Worm (Caenorhabditis elegans) whole organism, L3 larva: Measurements from ENCODE around the gene F38B6.3.
A peak's percentile ranks its signal among the peaks of the same experiment; 100 is the strongest.

Experiments
- R02D3.7 ChIP-seq: fragments of 150-350 bp; optimal IDR thresholded peaks from 2 replicates; lab custom pipeline; 2014; ENCODE audit warnings: missing biosample characterization, missing genetic modification characterization
- aly-2 ChIP-seq: fragments of 150-350 bp; optimal IDR thresholded peaks from 2 replicates; lab custom pipeline; 2014; ENCODE audit warnings: missing biosample characterization, missing genetic modification characterization
- ama-1 ChIP-seq: fragments of 150-350 bp; optimal IDR thresholded peaks from 2 replicates; lab custom pipeline; 2018
- ceh-16 ChIP-seq: sonication (generic microtip); optimal IDR thresholded peaks from 2 replicates; lab custom pipeline; 2017; ENCODE audit warnings: missing biosample characterization, missing genetic modification characterization
- ceh-28 ChIP-seq: fragments of 150-350 bp; optimal IDR thresholded peaks from 2 replicates; lab custom pipeline; 2014; ENCODE audit warnings: missing biosample characterization, missing genetic modification reagents, missing genetic modification characterization
- ceh-82 ChIP-seq: fragments of 150-350 bp; optimal IDR thresholded peaks from 2 replicates; lab custom pipeline; 2014; ENCODE audit warnings: missing biosample characterization, missing genetic modification characterization
- daf-12 ChIP-seq: fragments of 150-350 bp; optimal IDR thresholded peaks from 2 replicates; lab custom pipeline; 2014; ENCODE audit warnings: missing biosample characterization, missing genetic modification reagents, missing genetic modification characterization
- egl-5 ChIP-seq: fragments of 150-350 bp; optimal IDR thresholded peaks from 2 replicates; lab custom pipeline; 2017; ENCODE audit warnings: missing biosample characterization, missing genetic modification reagents, missing genetic modification characterization, inconsistent platforms
- elt-1 ChIP-seq: fragments of 150-350 bp; optimal IDR thresholded peaks from 2 replicates; lab custom pipeline; 2014; ENCODE audit warnings: missing biosample characterization, missing genetic modification characterization
- elt-2 ChIP-seq: sonication (generic microtip); optimal IDR thresholded peaks from 2 replicates; lab custom pipeline; 2016; ENCODE audit warnings: missing genetic modification reagents, mild to moderate bottlenecking, missing genetic modification characterization, missing compliant biosample characterization
- elt-3 ChIP-seq, 3 experiments: fragments of 150-350 bp in 1 of 3; sonication (generic microtip) in 2 of 3; optimal IDR thresholded peaks; 2 replicates in 2 of 3; 4 replicates in 1 of 3; lab custom pipeline; 2014 to 2017; ENCODE audit warnings: missing biosample characterization in 3 of 3, missing genetic modification characterization in 3 of 3
- eor-1 ChIP-seq, 2 experiments: fragments of 150-350 bp; optimal IDR thresholded peaks; 2 replicates each; lab custom pipeline; 2014 to 2018; ENCODE audit warnings: missing biosample characterization in 2 of 2, missing genetic modification characterization in 2 of 2
- fos-1 ChIP-seq: fragments of 150-350 bp; optimal IDR thresholded peaks from 2 replicates; lab custom pipeline; 2014; ENCODE audit warnings: missing biosample characterization, missing genetic modification characterization
- lsy-12 ChIP-seq: sonication (generic microtip); optimal IDR thresholded peaks from 2 replicates; lab custom pipeline; 2016; ENCODE audit warnings: mild to moderate bottlenecking, missing genetic modification characterization, missing compliant biosample characterization
- mdl-1 ChIP-seq: fragments of 150-350 bp; optimal IDR thresholded peaks from 2 replicates; lab custom pipeline; 2014; ENCODE audit warnings: missing biosample characterization, missing genetic modification characterization
- nfya-1 ChIP-seq: sonication (generic microtip); optimal IDR thresholded peaks from 2 replicates; lab custom pipeline; 2017; ENCODE audit warnings: missing genetic modification characterization, mild to moderate bottlenecking, missing compliant biosample characterization, antibody characterized with exemption, moderate library complexity; ENCODE audit not compliant: insufficient read depth
- nhr-237 ChIP-seq: fragments of 150-350 bp; optimal IDR thresholded peaks from 2 replicates; lab custom pipeline; 2014; ENCODE audit warnings: missing biosample characterization, missing genetic modification characterization
- nhr-28 ChIP-seq: fragments of 150-350 bp; optimal IDR thresholded peaks from 2 replicates; lab custom pipeline; 2014; ENCODE audit warnings: missing biosample characterization, missing genetic modification characterization
- nhr-67 ChIP-seq: fragments of 150-350 bp; optimal IDR thresholded peaks from 2 replicates; lab custom pipeline; 2014; ENCODE audit warnings: missing biosample characterization, missing genetic modification characterization
- nhr-76 ChIP-seq: fragments of 150-350 bp; sonication (generic microtip); optimal IDR thresholded peaks from 5 replicates; lab custom pipeline; 2014; ENCODE audit warnings: missing biosample characterization, missing genetic modification characterization
- nhr-77 ChIP-seq: fragments of 150-350 bp; optimal IDR thresholded peaks from 2 replicates; lab custom pipeline; 2014; ENCODE audit warnings: missing biosample characterization, missing genetic modification characterization
- pha-4 ChIP-seq: fragments of 150-350 bp; optimal IDR thresholded peaks from 2 replicates; lab custom pipeline; 2014; ENCODE audit warnings: missing biosample characterization, missing genetic modification reagents, missing genetic modification characterization
- pqm-1 ChIP-seq: fragments of 150-350 bp; optimal IDR thresholded peaks from 2 replicates; lab custom pipeline; 2017; ENCODE audit warnings: missing biosample characterization, missing genetic modification characterization, inconsistent platforms
- sea-2 ChIP-seq: fragments of 150-350 bp; sonication (generic microtip); optimal IDR thresholded peaks from 4 replicates; lab custom pipeline; 2014; ENCODE audit warnings: missing biosample characterization, missing genetic modification reagents, missing genetic modification characterization
- skn-1 ChIP-seq: fragments of 150-350 bp; optimal IDR thresholded peaks from 2 replicates; lab custom pipeline; 2014; ENCODE audit warnings: missing biosample characterization, missing genetic modification characterization
- unc-39 ChIP-seq: sonication (generic microtip); optimal IDR thresholded peaks from 4 replicates; lab custom pipeline; 2017; ENCODE audit warnings: missing biosample characterization, missing genetic modification characterization
- unc-62 ChIP-seq: fragments of 150-350 bp; sonication (generic microtip); optimal IDR thresholded peaks from 4 replicates; lab custom pipeline; 2014; ENCODE audit warnings: missing biosample characterization, missing genetic modification reagents, missing genetic modification characterization
- zag-1 ChIP-seq: fragments of 150-350 bp; optimal IDR thresholded peaks from 2 replicates; lab custom pipeline; 2014; ENCODE audit warnings: missing biosample characterization, missing genetic modification characterization

Gene F38B6.3

DNA sequence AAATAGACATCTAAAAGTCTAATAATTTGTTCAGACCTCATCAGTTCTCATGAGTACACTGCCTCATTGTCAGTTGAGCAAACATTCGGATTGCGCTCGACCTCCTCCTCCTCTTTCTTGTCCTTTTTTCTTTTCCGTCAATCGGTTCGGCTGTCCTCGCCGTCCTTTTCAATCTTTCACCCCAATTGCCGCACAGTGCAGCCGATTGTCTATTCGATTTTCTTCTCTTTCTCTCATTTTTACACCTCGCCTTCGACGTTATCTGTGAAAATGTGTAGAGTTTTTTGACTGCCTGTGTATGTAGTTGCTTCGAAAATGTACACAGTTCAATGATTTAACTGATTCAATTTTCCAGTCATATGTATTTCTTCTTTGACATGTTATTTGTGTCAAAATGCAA is 40.3 kb upstream of the F38B6.3 start:
- no peak for TF ChIP-seq nhr-237 (tag; lab: Kevin White, UChicago)
- peak; percentile 54 for TF ChIP-seq pqm-1 (tag; lab: Kevin White, UChicago)
- TF ChIP-seq pha-4 (tag; lab: Kevin White, UChicago) = peak; percentile 67
- peak; percentile 6 for TF ChIP-seq elt-1 (tag; lab: Kevin White, UChicago)
- TF ChIP-seq elt-2 (tag; lab: Kevin White, UChicago) = peak; percentile 75

DNA sequence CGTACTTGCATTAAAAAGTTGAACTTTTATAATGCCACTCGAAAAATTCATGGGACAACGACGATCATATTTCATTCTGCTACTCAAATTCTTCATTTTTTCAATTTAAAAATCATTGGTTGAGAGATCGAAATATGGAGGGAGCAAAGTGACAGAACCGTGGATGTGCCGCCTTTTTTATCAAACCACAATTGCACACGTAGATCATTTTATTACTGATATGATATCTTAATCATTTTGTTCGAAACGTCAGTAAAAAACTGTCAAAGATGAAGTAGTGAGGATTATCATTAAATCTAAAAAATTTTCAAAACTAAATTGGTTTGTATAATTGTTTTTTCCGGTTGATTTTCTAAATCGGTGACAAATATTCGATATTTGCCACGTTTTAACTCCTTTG is 39.3 kb upstream of the F38B6.3 start:
- TF ChIP-seq daf-12 (tag; lab: Kevin White, UChicago) (no peak), zag-1 (tag; lab: Kevin White, UChicago) (no peak), elt-2 (tag; lab: Kevin White, UChicago) (peak; percentile 80), pqm-1 (tag; lab: Kevin White, UChicago) (peak; percentile 66)

DNA sequence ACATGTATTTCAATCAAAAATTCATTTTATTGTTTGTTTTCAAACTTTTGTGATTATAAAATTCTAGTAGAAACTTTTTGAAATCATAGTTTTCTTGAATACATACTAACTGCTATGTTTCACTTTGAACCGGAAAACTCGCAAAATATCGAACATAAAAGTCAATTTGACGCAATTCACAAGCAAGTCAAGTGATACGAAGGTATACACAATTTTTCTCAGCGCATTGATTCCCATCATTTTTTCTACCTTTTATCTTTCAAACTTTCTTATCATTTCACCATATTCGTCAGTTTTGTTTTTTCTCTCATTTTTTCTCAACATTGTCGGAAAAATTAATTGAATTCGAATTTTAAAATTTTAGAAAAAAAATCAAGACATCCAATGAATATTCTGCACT is 38.3 kb upstream of the F38B6.3 start, which contains the start of gene nhr-173:
nhr-173 (plus strand) TSS at position 366 of the 400 bp plus-strand sequence.
- TF ChIP-seq pha-4 (tag; lab: Kevin White, UChicago) (peak; percentile 11), fos-1 (tag; lab: Kevin White, UChicago) (no peak), elt-2 (tag; lab: Kevin White, UChicago) (peak; percentile 77)
- TF ChIP-seq, all 47 proteins: peak for 2

DNA sequence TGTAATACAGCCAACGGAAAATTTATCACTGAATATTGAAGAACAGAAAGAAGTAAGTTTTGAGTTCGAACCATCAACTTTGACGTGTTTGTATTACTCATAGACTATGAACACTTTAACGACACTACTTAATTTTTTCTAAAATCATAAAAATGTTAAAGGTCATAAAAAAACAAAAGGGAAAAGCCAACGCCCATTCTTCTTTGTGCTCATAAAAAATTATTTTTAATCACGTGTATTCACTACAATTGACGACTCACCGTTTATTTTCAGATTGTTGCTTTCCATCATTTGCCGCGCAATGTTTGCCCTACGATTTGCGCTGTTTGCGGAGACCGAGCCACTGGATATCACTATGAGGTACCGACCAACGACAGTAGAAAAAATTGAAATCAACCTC is 37.2 kb upstream of the F38B6.3 start:
- no peak for TF ChIP-seq nhr-77 (tag; lab: Kevin White, UChicago)
- no peak for TF ChIP-seq unc-62 (GFP tag; lab: Kevin White, UChicago)
- TF ChIP-seq lsy-12 = no peak
- no peak for TF ChIP-seq elt-3 (tag; optimal IDR thresholded peaks at IDR 0.05; lab: Kevin White, UChicago)
- TF ChIP-seq nhr-67 (tag; lab: Kevin White, UChicago) = no peak
- TF ChIP-seq ceh-16 (tag; lab: Kevin White, UChicago) = no peak
- TF ChIP-seq ceh-28 = no peak
- no peak for TF ChIP-seq unc-39 (tag; lab: Kevin White, UChicago)
- TF ChIP-seq fos-1 (tag; lab: Kevin White, UChicago) = no peak
- no peak for TF ChIP-seq ceh-82 (tag; lab: Kevin White, UChicago)
- no peak for TF ChIP-seq sea-2
- no peak for TF ChIP-seq nhr-28 (tag; lab: Kevin White, UChicago)
- TF ChIP-seq R02D3.7 (tag; lab: Kevin White, UChicago) = no peak
- TF ChIP-seq aly-2 (tag; lab: Kevin White, UChicago) = no peak
- no peak for TF ChIP-seq ama-1 (lab: Kevin White, UChicago)
- TF ChIP-seq pqm-1 (tag; lab: Kevin White, UChicago) = peak; percentile 60
- TF ChIP-seq daf-12 (tag; lab: Kevin White, UChicago) = no peak
- peak; percentile 16 for TF ChIP-seq elt-2 (tag; lab: Kevin White, UChicago)
- no peak for TF ChIP-seq mdl-1
- peak; percentile 50 for TF ChIP-seq pha-4 (tag; lab: Kevin White, UChicago)

DNA sequence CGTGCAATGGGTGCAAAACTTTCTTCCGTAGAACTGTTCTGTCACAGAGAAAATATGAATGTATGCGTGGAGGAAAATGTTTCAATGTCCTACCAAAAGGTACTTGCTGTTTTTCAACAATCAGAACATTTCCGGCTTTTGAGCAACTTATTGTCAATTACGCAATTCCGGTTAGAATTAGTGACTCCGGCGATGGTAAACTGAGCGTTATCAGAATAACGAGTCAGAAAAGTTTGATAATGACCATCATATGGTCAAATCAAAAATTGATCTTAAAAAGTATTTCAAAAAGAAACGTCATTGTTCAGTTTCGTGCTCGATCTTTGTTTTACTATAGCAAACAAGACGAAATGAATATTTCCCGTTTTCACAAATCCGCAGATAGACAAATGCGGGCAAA is 36.7 kb upstream of the F38B6.3 start:
- TF ChIP-seq pha-4 (tag; lab: Kevin White, UChicago) = peak; percentile 7
- no peak for TF ChIP-seq ceh-28
- TF ChIP-seq skn-1 = no peak
- peak; percentile 60 for TF ChIP-seq elt-2 (tag; lab: Kevin White, UChicago)
- peak; percentile 40 for TF ChIP-seq pqm-1 (tag; lab: Kevin White, UChicago)
- TF ChIP-seq unc-39 (tag; lab: Kevin White, UChicago) = no peak
- TF ChIP-seq eor-1 (tag; optimal IDR thresholded peaks at IDR 0.05; lab: Kevin White, UChicago) = no peak

DNA sequence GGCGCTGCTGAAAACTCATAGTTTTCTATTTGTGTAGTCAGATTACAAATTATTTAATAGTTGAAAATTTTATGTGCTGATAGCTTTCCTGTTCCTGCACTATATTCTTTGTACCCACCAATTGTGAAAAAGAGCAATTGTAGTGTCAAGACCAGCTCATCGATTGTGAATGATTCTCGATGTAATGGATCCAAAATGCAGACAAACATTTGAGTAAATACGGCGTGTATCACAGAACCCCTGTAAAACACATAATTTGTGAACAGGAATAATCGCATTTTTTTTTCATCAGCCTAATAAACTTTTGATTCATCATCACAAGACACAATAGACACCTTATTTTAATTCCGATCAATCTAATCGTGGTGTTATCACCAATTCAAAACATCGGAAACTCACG is 31.2 kb upstream of the F38B6.3 start:
- no peak for TF ChIP-seq nhr-76 (tag; lab: Kevin White, UChicago)
- no peak for TF ChIP-seq elt-3 (tag; optimal IDR thresholded peaks at IDR 0.05; lab: Kevin White, UChicago)
- no peak for TF ChIP-seq ceh-28
- TF ChIP-seq R02D3.7 (tag; lab: Kevin White, UChicago) = no peak
- TF ChIP-seq egl-5 (tag; lab: Kevin White, UChicago) = no peak
- TF ChIP-seq nfya-1 (tag; lab: Kevin White, UChicago) = no peak
- peak; percentile 50 for TF ChIP-seq elt-2 (tag; lab: Kevin White, UChicago)
- TF ChIP-seq, all 47 proteins: peak for 1
